Fruit fly (Drosophila melanogaster): ENCODE measurements around the gene Sec61gamma.

- no peak for TF ChIP-seq CG8478 (optimal IDR thresholded peaks at IDR 0.05)
- no peak for TF ChIP-seq psq (optimal IDR thresholded peaks at IDR 0.05)
- no peak for TF ChIP-seq pan (optimal IDR thresholded peaks at IDR 0.05)
- no peak for TF ChIP-seq EcR (GFP tag; optimal IDR thresholded peaks at IDR 0.05)
- TF ChIP-seq usp (GFP tag; optimal IDR thresholded peaks at IDR 0.05), result no peak
These were observed 45.3 kb upstream of the Sec61gamma start, which contains the start of gene RpS10b for dm6 chrX:19597684-19598363.
